Fruit fly (Drosophila melanogaster): Measurements from ENCODE around the gene CG1695.
A peak's percentile ranks its signal among the peaks of the same experiment; 100 is the strongest.

The CG1695 gene

DNA sequence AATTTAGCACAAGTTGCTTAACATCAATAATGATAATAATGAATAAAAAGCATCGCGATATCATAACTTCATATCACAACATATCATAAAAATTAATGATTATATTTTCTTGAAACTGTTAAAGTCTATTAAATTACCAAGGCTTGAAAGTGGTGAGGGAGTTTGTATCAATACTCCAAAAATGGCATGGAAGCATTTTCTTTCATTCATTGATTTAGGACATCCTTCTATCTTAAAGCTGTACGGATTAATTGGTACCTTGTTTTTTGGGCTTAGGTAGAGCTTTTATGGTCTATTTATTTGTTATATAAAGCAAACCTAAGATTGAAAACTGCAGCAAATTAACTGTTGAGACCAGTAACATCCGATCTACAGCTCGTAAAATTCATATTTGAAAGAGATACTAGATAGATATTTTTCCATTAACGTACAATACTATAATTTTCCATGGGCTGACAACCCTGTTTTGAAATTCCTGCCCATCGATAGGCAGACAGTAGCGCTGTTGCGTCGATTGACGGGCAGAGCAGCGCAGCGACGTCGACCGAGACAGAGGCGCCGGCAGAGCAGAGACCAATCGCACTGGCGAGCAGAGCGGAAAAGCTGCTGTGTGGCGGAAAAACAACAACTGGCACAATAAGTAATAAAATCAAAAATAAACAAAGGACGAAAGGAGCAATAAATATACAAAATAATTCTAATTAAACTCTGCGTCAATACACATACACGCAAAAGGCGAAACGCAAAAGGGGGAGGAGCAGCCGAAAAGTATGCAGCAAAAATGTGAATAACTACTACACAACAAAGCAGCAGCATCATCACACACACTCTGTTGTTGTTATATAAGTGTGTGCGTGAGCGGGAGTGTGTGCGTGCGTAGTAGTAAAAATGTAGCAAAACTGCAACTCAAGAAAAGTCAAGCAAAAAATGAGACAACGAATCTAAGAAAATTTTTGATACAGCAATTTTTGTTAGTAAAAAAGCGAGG lies at the start of gene CG1695 (continued):
- TF ChIP-seq CG33213 (GFP tag; optimal IDR thresholded peaks at IDR 0.05) (no peak), Elba2 (GFP tag; optimal IDR thresholded peaks at IDR 0.05) (no peak), aop (GFP tag; IDR thresholded peaks at IDR 0.05) (no peak), slp2 (GFP tag; optimal IDR thresholded peaks at IDR 0.05) (no peak), vnd (GFP tag; IDR thresholded peaks at IDR 0.05; ENCODE audit: partially characterized antibody) (no peak), CG17328 (GFP tag; IDR thresholded peaks at IDR 0.05) (no peak), pzg (GFP tag; optimal IDR thresholded peaks at IDR 0.05) (peak; percentile 23)

DNA sequence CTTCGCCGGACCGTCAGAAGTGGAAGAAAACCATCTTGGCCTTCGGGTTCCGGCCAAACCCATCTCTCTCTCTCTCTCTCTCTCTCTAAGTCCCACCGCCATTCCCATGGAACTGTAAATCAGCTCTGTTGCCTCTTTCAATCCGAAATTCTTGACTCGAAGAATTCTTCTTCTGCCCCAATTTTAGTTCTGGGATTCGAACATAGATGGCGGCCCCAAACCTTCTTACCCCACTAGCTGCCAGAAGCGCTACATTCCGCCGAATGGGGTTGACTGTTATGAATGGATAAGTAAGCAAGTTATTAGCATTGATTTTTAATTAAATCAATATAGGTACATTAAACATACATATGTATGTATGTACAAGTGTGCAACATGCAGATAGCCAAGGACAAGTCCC lies 47.9 kb upstream of the CG1695 start:
- TF ChIP-seq CTCF (GFP tag; optimal IDR thresholded peaks at IDR 0.05) (peak; percentile 70), CG31441 (GFP tag; IDR thresholded peaks at IDR 0.05) (no peak)

DNA sequence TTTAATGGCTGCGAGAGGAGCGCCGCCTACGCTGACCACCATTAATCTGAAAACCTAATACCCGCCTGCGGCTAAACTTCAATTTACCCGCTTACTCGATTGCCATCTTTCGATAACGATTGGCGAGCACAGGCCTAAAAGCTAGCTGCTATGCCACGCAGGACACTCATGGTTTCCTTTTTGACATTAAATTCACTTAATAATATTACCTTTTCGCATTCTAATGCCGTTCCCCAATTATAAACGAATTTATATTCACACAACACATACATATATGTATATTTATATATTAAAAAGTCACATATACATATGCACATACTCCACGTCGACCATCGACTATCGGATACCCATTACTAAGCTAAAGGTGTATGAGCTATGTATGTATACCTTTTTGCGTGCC lies 44.1 kb upstream of the CG1695 start:
- TF ChIP-seq CG16815 (GFP tag; optimal IDR thresholded peaks at IDR 0.05) (no peak), CG31365 (tag; optimal IDR thresholded peaks at IDR 0.05) (no peak), PHDP (tag; optimal IDR thresholded peaks at IDR 0.05) (no peak), wor (GFP tag; IDR thresholded peaks at IDR 0.05) (no peak), sens-2 (GFP tag; IDR thresholded peaks at IDR 0.05) (no peak), CG8944 (GFP tag; optimal IDR thresholded peaks at IDR 0.05) (no peak), dati (GFP tag; IDR thresholded peaks at IDR 0.05) (no peak), chif (GFP tag; optimal IDR thresholded peaks at IDR 0.05) (no peak), pzg (GFP tag; optimal IDR thresholded peaks at IDR 0.05) (peak; percentile 21), Asciz (GFP tag; optimal IDR thresholded peaks at IDR 0.05) (no peak), CG2129 (GFP tag; IDR thresholded peaks at IDR 0.05; ENCODE audit: partially characterized antibody) (no peak), Hr3 (GFP tag; optimal IDR thresholded peaks at IDR 0.05) (no peak), klu (GFP tag; IDR thresholded peaks at IDR 0.05) (no peak), sima (GFP tag; optimal IDR thresholded peaks at IDR 0.05) (no peak), Rfx (GFP tag; IDR thresholded peaks at IDR 0.05) (no peak), CG10366 (GFP tag; IDR thresholded peaks at IDR 0.05) (no peak), cg (GFP tag; optimal IDR thresholded peaks at IDR 0.05) (no peak), Hmr (GFP tag; optimal IDR thresholded peaks at IDR 0.05) (no peak), Ets65A (GFP tag) (no peak), CG17829 (tag; optimal IDR thresholded peaks at IDR 0.05) (no peak), CG33213 (GFP tag; optimal IDR thresholded peaks at IDR 0.05) (no peak), row (GFP tag; IDR thresholded peaks at IDR 0.05) (peak; percentile 31; the same call in 1 of the 3 replicates), fd3F (GFP tag; optimal IDR thresholded peaks at IDR 0.05) (no peak), Lim3 (GFP tag; IDR thresholded peaks at IDR 0.05) (no peak), ase (GFP tag; IDR thresholded peaks at IDR 0.05) (no peak), CG17359 (tag; optimal IDR thresholded peaks at IDR 0.05) (no peak), ATbp (GFP tag; optimal IDR thresholded peaks at IDR 0.05) (no peak), CG7963 (GFP tag; IDR thresholded peaks at IDR 0.05; ENCODE audit: partially characterized antibody) (0 out of 3 replicates have a peak, but pooled peaks have one; percentile 42), CTCF (GFP tag; optimal IDR thresholded peaks at IDR 0.05) (no peak), Dll (GFP tag; IDR thresholded peaks at IDR 0.05; ENCODE audit: partially characterized antibody) (peak; percentile 30; the same call in 1 of the 4 replicates), ERR (GFP tag; optimal IDR thresholded peaks at IDR 0.05) (no peak), Lhr (GFP tag; optimal IDR thresholded peaks at IDR 0.05) (no peak), mld (GFP tag; IDR thresholded peaks at IDR 0.05; ENCODE audit: partially characterized antibody) (0 out of 3 replicates have a peak, but pooled peaks have one; percentile 45), kah (GFP tag; optimal IDR thresholded peaks at IDR 0.05) (no peak), ssp (GFP tag; IDR thresholded peaks at IDR 0.05) (no peak), H15 (GFP tag; IDR thresholded peaks at IDR 0.05) (no peak), CG17385 (GFP tag; optimal IDR thresholded peaks at IDR 0.05) (no peak), bbx (GFP tag; IDR thresholded peaks at IDR 0.05; ENCODE audit: partially characterized antibody) (peak; percentile 33), Xbp1 (GFP tag; optimal IDR thresholded peaks at IDR 0.05) (no peak), danr (GFP tag; IDR thresholded peaks at IDR 0.05) (no peak)

Data from whole organism, embryonic.